Worm (Caenorhabditis elegans) whole organism, L3 larva: ENCODE results near the gene col-38.

Experiments
- R02D3.7 ChIP-seq: fragments of 150-350 bp; optimal IDR thresholded peaks from 2 replicates; lab custom pipeline; 2014; ENCODE audit warnings: missing biosample characterization, missing genetic modification characterization
- ama-1 ChIP-seq: fragments of 150-350 bp; optimal IDR thresholded peaks from 2 replicates; lab custom pipeline; 2018
- lin-15B ChIP-seq: fragments of 150-350 bp; optimal IDR thresholded peaks from 2 replicates; lab custom pipeline; 2014; ENCODE audit warnings: missing biosample characterization, missing genetic modification characterization
- nhr-237 ChIP-seq: fragments of 150-350 bp; optimal IDR thresholded peaks from 2 replicates; lab custom pipeline; 2014; ENCODE audit warnings: missing biosample characterization, missing genetic modification characterization
- nhr-77 ChIP-seq: fragments of 150-350 bp; optimal IDR thresholded peaks from 2 replicates; lab custom pipeline; 2014; ENCODE audit warnings: missing biosample characterization, missing genetic modification characterization
- snpc-4 ChIP-seq: fragments of 150-350 bp; optimal IDR thresholded peaks from 2 replicates; lab custom pipeline; 2014; ENCODE audit warnings: missing biosample characterization, missing genetic modification characterization

DNA sequence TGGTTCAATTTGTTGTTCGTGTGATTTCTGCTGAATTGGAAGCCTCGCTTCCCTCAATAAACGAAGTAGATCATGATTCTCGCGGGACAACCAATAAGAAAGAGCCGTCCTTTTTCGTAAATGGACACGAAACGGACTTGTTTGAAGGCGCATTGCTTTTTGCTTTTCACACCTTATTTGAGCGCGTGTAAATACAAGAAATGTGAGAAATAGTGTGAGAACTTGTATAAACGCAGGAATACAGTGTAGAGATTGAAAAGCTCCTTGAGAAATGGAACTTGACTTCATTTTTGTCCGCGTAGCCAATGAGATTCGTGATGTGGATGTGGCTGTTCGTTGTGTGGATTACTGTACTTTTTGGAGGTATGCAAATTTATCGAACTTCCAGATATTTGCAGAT is 48.3 kb downstream of the col-38 start, which contains the start of gene cht-2:
- TF ChIP-seq nhr-237 (tag; lab: Kevin White, UChicago) (no peak), R02D3.7 (no peak), lin-15B (no peak), nhr-77 (tag; lab: Kevin White, UChicago) (no peak), ama-1 (lab: Kevin White, UChicago) (no peak), snpc-4 (tag; lab: Kevin White, UChicago) (no peak)
